Worm (Caenorhabditis elegans) whole organism, L1 larva: ENCODE measurements around the gene C37C3.10.

Experiments
- C16A3.4 ChIP-seq: fragments of 150-350 bp; optimal IDR thresholded peaks from 2 replicates; lab custom pipeline; 2014; ENCODE audit warnings: missing biosample characterization, missing genetic modification characterization
- Y116A8C.19 ChIP-seq: sonication (generic microtip); optimal IDR thresholded peaks from 2 replicates; lab custom pipeline; 2016; ENCODE audit warnings: missing compliant biosample characterization, missing genetic modification characterization, borderline replicate concordance
- dpl-1 ChIP-seq, 3 experiments: fragments of 150-350 bp in 2 of 3; sonication (generic microtip) in 1 of 3; optimal IDR thresholded peaks; 2 replicates each; lab custom pipeline; 2014 to 2017; ENCODE audit warnings: missing biosample characterization in 3 of 3, missing genetic modification characterization in 3 of 3, missing genetic modification reagents in 3 of 3
- efl-1 ChIP-seq, 4 experiments: fragments of 150-350 bp; optimal IDR thresholded peaks in 3 of 4; peaks in 1 of 4; 1 replicate in 1 of 4; 2 replicates in 3 of 4; lab custom pipeline; 2014; ENCODE audit warnings: missing biosample characterization in 2 of 4, missing genetic modification characterization in 2 of 4, missing genetic modification reagents in 2 of 4
- lsy-2 ChIP-seq, 2 experiments: fragments of 150-350 bp; optimal IDR thresholded peaks; 2 replicates each; lab custom pipeline; 2014; ENCODE audit warnings: missing biosample characterization in 2 of 2, missing genetic modification characterization in 2 of 2
- mep-1 ChIP-seq: fragments of 150-350 bp; optimal IDR thresholded peaks from 2 replicates; lab custom pipeline; 2014; ENCODE audit warnings: missing biosample characterization, missing genetic modification characterization
- nhr-11 ChIP-seq: fragments of 150-350 bp; optimal IDR thresholded peaks from 2 replicates; lab custom pipeline; 2014; ENCODE audit warnings: missing biosample characterization, missing genetic modification characterization
- nhr-77 ChIP-seq: fragments of 150-350 bp; optimal IDR thresholded peaks from 2 replicates; lab custom pipeline; 2014; ENCODE audit warnings: missing biosample characterization, missing genetic modification characterization
- pag-3 ChIP-seq: sonication (generic microtip); optimal IDR thresholded peaks from 2 replicates; lab custom pipeline; 2017; ENCODE audit warnings: missing genetic modification characterization, mild to moderate bottlenecking, missing compliant biosample characterization, antibody characterized with exemption, borderline replicate concordance; ENCODE audit not compliant: insufficient read depth
- snpc-4 ChIP-seq: fragments of 150-350 bp; optimal IDR thresholded peaks from 2 replicates; lab custom pipeline; 2014; ENCODE audit warnings: missing biosample characterization, missing genetic modification characterization
- ztf-11 ChIP-seq, 2 experiments: sonication (generic microtip); optimal IDR thresholded peaks; 2 replicates each; lab custom pipeline; 2016 to 2017; ENCODE audit warnings: missing genetic modification characterization in 2 of 2, missing biosample characterization in 1 of 2, missing compliant biosample characterization in 1 of 2

- TF ChIP-seq pag-3 (tag; lab: Kevin White, UChicago) (no peak), dpl-1 (GFP tag; optimal IDR thresholded peaks at IDR 0.05; lab: Kevin White, UChicago) (no peak), snpc-4 (no peak), efl-1 (optimal IDR thresholded peaks at IDR 0.05; lab: Kevin White, UChicago) (no peak), efl-1 (GFP tag; optimal IDR thresholded peaks at IDR 0.05 in 1 of 2; lab: Kevin White, UChicago) (peak in 1 of 2 experiments; percentile 47), Y116A8C.19 (tag; lab: Kevin White, UChicago) (no peak), lsy-2 (tag; optimal IDR thresholded peaks at IDR 0.05; lab: Kevin White, UChicago) (no peak), nhr-11 (tag; lab: Kevin White, UChicago) (no peak), ztf-11 (tag; optimal IDR thresholded peaks at IDR 0.05; lab: Kevin White, UChicago) (no peak), mep-1 (tag; lab: Kevin White, UChicago) (no peak), C16A3.4 (tag; lab: Kevin White, UChicago) (no peak), nhr-77 (tag; lab: Kevin White, UChicago) (no peak)
These were observed 25.2 kb upstream of the C37C3.10 start for ce11 chrV:7888036-7888435.
